Fruit fly (Drosophila melanogaster) whole organism, embryonic: ENCODE data around the gene CG12998.

Experiments used
- Awh ChIP-seq: fragments of 200-800 bp; sonication (Bioruptor generic); IDR thresholded peaks from 2 replicates; pipeline ENCODE4, ENCODE4 v1.3.6; 2022; ENCODE audit warnings: missing biosample characterization, missing genetic modification characterization
- Bgb ChIP-seq: fragments of 200-800 bp; sonication (Bioruptor generic); IDR thresholded peaks from 2 replicates; pipeline ENCODE4 v1.3.6; 2022; ENCODE audit warnings: missing biosample characterization, missing genetic modification characterization; ENCODE audit not compliant: partially characterized antibody
- CG10366 ChIP-seq: fragments of 200-800 bp; sonication (Bioruptor generic); IDR thresholded peaks from 2 replicates; pipeline ENCODE4 v1.3.6; 2022; ENCODE audit warnings: missing biosample characterization, missing genetic modification characterization
- CG11504 ChIP-seq: fragments of 200-800 bp; sonication (Bioruptor generic); optimal IDR thresholded peaks from 3 replicates; lab custom pipeline; 2019; ENCODE audit warnings: missing biosample characterization, mild to moderate bottlenecking, missing genetic modification characterization, moderate library complexity
- CG11695 ChIP-seq: fragments of 200-800 bp; sonication (Bioruptor generic); IDR thresholded peaks from 3 replicates; pipeline ENCODE4 v1.3.6; 2022; ENCODE audit warnings: missing biosample characterization, missing genetic modification characterization
- CG12659 ChIP-seq: fragments of 200-800 bp; sonication (Bioruptor generic); optimal IDR thresholded peaks from 3 replicates; lab custom pipeline; 2017; ENCODE audit warnings: mild to moderate bottlenecking, missing biosample characterization, missing genetic modification reagents, missing genetic modification characterization
- CG13894 ChIP-seq: fragments of 200-800 bp; sonication (Bioruptor generic); optimal IDR thresholded peaks from 3 replicates; lab custom pipeline; 2018; ENCODE audit warnings: missing biosample characterization, mild to moderate bottlenecking, missing genetic modification characterization, moderate library complexity
- CG14441 ChIP-seq: fragments of 200-800 bp; sonication (Bioruptor generic); IDR thresholded peaks from 2 replicates; pipeline ENCODE4 v1.3.6; 2022; ENCODE audit warnings: missing biosample characterization, missing genetic modification characterization
- CG14667 ChIP-seq: fragments of 200-800 bp; sonication (Bioruptor generic); IDR thresholded peaks from 2 replicates; pipeline ENCODE4 v1.3.6; 2022; ENCODE audit warnings: missing biosample characterization, missing genetic modification characterization
- CG15269 ChIP-seq: fragments of 200-800 bp; sonication (Bioruptor generic); optimal IDR thresholded peaks from 2 replicates; lab custom pipeline; 2018; ENCODE audit warnings: missing biosample characterization, mild to moderate bottlenecking, missing genetic modification characterization, moderate library complexity
- CG17568 ChIP-seq: fragments of 200-800 bp; sonication (Bioruptor generic); optimal IDR thresholded peaks from 2 replicates; lab custom pipeline; 2018; ENCODE audit warnings: missing biosample characterization, mild to moderate bottlenecking, missing genetic modification characterization, moderate library complexity
- CG2202 ChIP-seq: fragments of 200-800 bp; sonication (Bioruptor generic); optimal IDR thresholded peaks from 2 replicates; lab custom pipeline; 2018; ENCODE audit warnings: missing biosample characterization, mild to moderate bottlenecking, missing genetic modification characterization
- CG32532 ChIP-seq: fragments of 200-800 bp; sonication (Bioruptor generic); IDR thresholded peaks from 2 replicates; pipeline ENCODE4 v1.3.6; 2022; ENCODE audit warnings: missing biosample characterization, missing genetic modification characterization
- CG3281 ChIP-seq: fragments of 200-800 bp; sonication (Bioruptor generic); optimal IDR thresholded peaks from 3 replicates; lab custom pipeline; 2017; ENCODE audit warnings: missing biosample characterization, mild to moderate bottlenecking, missing genetic modification characterization
- CG6175 ChIP-seq: fragments of 200-800 bp; sonication (Bioruptor generic); IDR thresholded peaks from 3 replicates; pipeline ENCODE4 v1.3.6; 2022; ENCODE audit warnings: missing biosample characterization, missing genetic modification characterization
- CG6854 ChIP-seq: fragments of 200-800 bp; sonication (Bioruptor generic); optimal IDR thresholded peaks from 3 replicates; lab custom pipeline; 2017; ENCODE audit warnings: missing biosample characterization, mild to moderate bottlenecking, missing genetic modification characterization
- CG7372 ChIP-seq: fragments of 200-800 bp; sonication (Bioruptor generic); IDR thresholded peaks from 2 replicates; pipeline ENCODE4 v1.3.6; 2022; ENCODE audit warnings: missing biosample characterization, missing genetic modification characterization
- CG7745 ChIP-seq: fragments of 200-800 bp; sonication (Bioruptor generic); optimal IDR thresholded peaks from 2 replicates; lab custom pipeline; 2018; ENCODE audit warnings: missing biosample characterization, mild to moderate bottlenecking, missing genetic modification characterization, moderate library complexity
- CG9215 ChIP-seq: fragments of 200-800 bp; sonication (Bioruptor generic); IDR thresholded peaks from 2 replicates; pipeline ENCODE4 v1.3.6; 2022; ENCODE audit warnings: missing biosample characterization, missing genetic modification characterization
- Chrac-16 ChIP-seq: fragments of 200-800 bp; sonication (Bioruptor generic); optimal IDR thresholded peaks from 3 replicates; lab custom pipeline; 2016; ENCODE audit warnings: missing biosample characterization, missing genetic modification characterization
- D19B ChIP-seq: fragments of 200-800 bp; sonication (Bioruptor generic); optimal IDR thresholded peaks from 2 replicates; lab custom pipeline; 2017; ENCODE audit warnings: missing biosample characterization, mild to moderate bottlenecking, missing genetic modification characterization
- Doc3 ChIP-seq: fragments of 200-800 bp; sonication (Bioruptor generic); IDR thresholded peaks from 3 replicates; pipeline ENCODE4 v1.3.6; 2022; ENCODE audit warnings: missing biosample characterization, missing genetic modification characterization; ENCODE audit not compliant: partially characterized antibody
- Ets65A ChIP-seq: fragments of 200-800 bp; sonication (Bioruptor generic); peaks from one replicate; lab custom pipeline; 2016; ENCODE audit warnings: missing biosample characterization, missing genetic modification characterization
- HLH4C ChIP-seq: fragments of 200-800 bp; sonication (Bioruptor generic); IDR thresholded peaks from 3 replicates; pipeline ENCODE4 v1.3.6; 2022; ENCODE audit warnings: missing biosample characterization, missing genetic modification characterization; ENCODE audit not compliant: partially characterized antibody
- Hey ChIP-seq: fragments of 200-800 bp; sonication (Bioruptor generic); optimal IDR thresholded peaks from 3 replicates; lab custom pipeline; 2018; ENCODE audit warnings: missing biosample characterization, mild to moderate bottlenecking, missing genetic modification characterization
- HmgZ ChIP-seq: fragments of 200-800 bp; sonication (Bioruptor generic); optimal IDR thresholded peaks from 2 replicates; lab custom pipeline; 2018; ENCODE audit warnings: missing biosample characterization, mild to moderate bottlenecking, missing genetic modification characterization
- Hmx ChIP-seq: fragments of 200-800 bp; sonication (Bioruptor generic); optimal IDR thresholded peaks from 2 replicates; lab custom pipeline; 2016; ENCODE audit warnings: missing biosample characterization, missing genetic modification characterization
- Kr ChIP-seq: fragments of 200-800 bp; sonication (Bioruptor generic); optimal IDR thresholded peaks from 2 replicates; lab custom pipeline; 2017; ENCODE audit warnings: missing biosample characterization, mild to moderate bottlenecking, missing genetic modification characterization
- Med ChIP-seq: fragments of 200-800 bp; sonication (Bioruptor generic); peaks from one replicate; lab custom pipeline; 2016; ENCODE audit warnings: missing biosample characterization, missing genetic modification characterization, mild to moderate bottlenecking, inconsistent platforms, moderate library complexity
- NK7.1 ChIP-seq: fragments of 200-800 bp; sonication (Bioruptor generic); optimal IDR thresholded peaks from 3 replicates; lab custom pipeline; 2016; ENCODE audit warnings: missing biosample characterization, missing genetic modification characterization
- Oli ChIP-seq: fragments of 200-800 bp; sonication (Bioruptor generic); optimal IDR thresholded peaks from 2 replicates; lab custom pipeline; 2018; ENCODE audit warnings: missing biosample characterization, mild to moderate bottlenecking, missing genetic modification characterization, moderate library complexity
- Pdp1 ChIP-seq, 2 experiments: fragments of 200-800 bp; sonication (Bioruptor generic); optimal IDR thresholded peaks; 3 replicates each; lab custom pipeline; 2016; ENCODE audit warnings: missing biosample characterization in 2 of 2, missing genetic modification characterization in 2 of 2, mild to moderate bottlenecking in 1 of 2, moderate library complexity in 1 of 2
- Rfx ChIP-seq: fragments of 200-800 bp; sonication (Bioruptor generic); IDR thresholded peaks from 2 replicates; pipeline ENCODE4 v1.3.6; 2022; ENCODE audit warnings: missing biosample characterization, missing genetic modification characterization
- Spps ChIP-seq: fragments of 200-800 bp; sonication (Bioruptor generic); optimal IDR thresholded peaks from 2 replicates; lab custom pipeline; 2018; ENCODE audit warnings: missing biosample characterization, mild to moderate bottlenecking, missing genetic modification characterization
- Stat92E ChIP-seq, 3 experiments: fragments of >200 bp in 2 of 3; fragments of 200-800 bp in 1 of 3; sonication (Bioruptor generic) in 1 of 3; optimal IDR thresholded peaks; 2 replicates each; lab custom pipeline; 2017 to 2019; ENCODE audit warnings: missing biosample characterization in 3 of 3, missing genetic modification characterization in 3 of 3, mild to moderate bottlenecking in 1 of 3, moderate library complexity in 1 of 3
- Usf ChIP-seq: fragments of 200-800 bp; sonication (Bioruptor generic); optimal IDR thresholded peaks from 2 replicates; lab custom pipeline; 2017; ENCODE audit warnings: missing genotype, missing biosample characterization, missing genetic modification characterization
- bcd ChIP-seq: fragments of 200-800 bp; sonication (Bioruptor generic); optimal IDR thresholded peaks from 2 replicates; lab custom pipeline; 2017; ENCODE audit warnings: missing biosample characterization, mild to moderate bottlenecking, missing genetic modification characterization
- bigmax ChIP-seq: fragments of 200-800 bp; sonication (Bioruptor generic); optimal IDR thresholded peaks from 2 replicates; lab custom pipeline; 2018; ENCODE audit warnings: missing biosample characterization, mild to moderate bottlenecking, missing genetic modification characterization
- chinmo ChIP-seq: fragments of 200-800 bp; sonication (Bioruptor generic); IDR thresholded peaks from 4 replicates; pipeline ENCODE4 v1.3.6; 2022; ENCODE audit warnings: missing biosample characterization, missing genetic modification characterization; ENCODE audit not compliant: partially characterized antibody
- dmrt99B ChIP-seq: fragments of 200-800 bp; sonication (Bioruptor generic); optimal IDR thresholded peaks from 2 replicates; lab custom pipeline; 2018; ENCODE audit warnings: missing biosample characterization, mild to moderate bottlenecking, missing genetic modification characterization, moderate library complexity
- gem ChIP-seq: fragments of 200-800 bp; sonication (Bioruptor generic); optimal IDR thresholded peaks from 2 replicates; lab custom pipeline; 2019; ENCODE audit warnings: missing biosample characterization, mild to moderate bottlenecking, missing genetic modification characterization, moderate library complexity
- grau ChIP-seq: fragments of 200-800 bp; optimal IDR thresholded peaks from 3 replicates; lab custom pipeline; 2019; ENCODE audit warnings: missing biosample characterization, mild to moderate bottlenecking, missing genetic modification characterization, moderate library complexity
- gsb ChIP-seq: fragments of 200-800 bp; sonication (Bioruptor generic); IDR thresholded peaks from 2 replicates; pipeline ENCODE4 v1.3.6; 2022; ENCODE audit warnings: missing biosample characterization, missing genetic modification characterization
- lola ChIP-seq, 3 experiments: fragments of >200 bp in 2 of 3; fragments of 200-800 bp in 1 of 3; sonication (Bioruptor generic) in 1 of 3; optimal IDR thresholded peaks; 2 replicates each; lab custom pipeline; 2017 to 2019; ENCODE audit warnings: missing biosample characterization in 3 of 3, missing genetic modification characterization in 3 of 3, mild to moderate bottlenecking in 1 of 3, moderate library complexity in 1 of 3
- onecut ChIP-seq: fragments of 200-800 bp; sonication (Bioruptor generic); IDR thresholded peaks from 2 replicates; pipeline ENCODE4 v1.3.6; 2022; ENCODE audit warnings: missing biosample characterization, missing genetic modification characterization
- psq ChIP-seq: fragments of 200-800 bp; sonication (Bioruptor generic); optimal IDR thresholded peaks from 2 replicates; lab custom pipeline; 2017; ENCODE audit warnings: missing biosample characterization, missing genetic modification characterization
- wdn ChIP-seq: fragments of 200-800 bp; sonication (Bioruptor generic); IDR thresholded peaks from 2 replicates; pipeline ENCODE4 v1.3.6; 2022; ENCODE audit warnings: missing biosample characterization, missing genetic modification characterization
- zfh1 ChIP-seq: fragments of 200-800 bp; sonication (Bioruptor generic); IDR thresholded peaks from 3 replicates; pipeline ENCODE4 v1.3.6; 2022; ENCODE audit warnings: missing biosample characterization, missing genetic modification characterization

Gene CG12998

dm6 chrX:17225972-17226680 lies 7.7 kb downstream of the CG12998 start:
- TF ChIP-seq Ets65A (GFP tag; lab: Kevin White, UChicago) (peak; percentile 72), Med (peak; percentile 56), Awh (peak; percentile 75; the same call in 1 of the 2 replicates), chinmo (GFP tag; lab: Robert Waterston, UW) (peak; percentile 54; the same call in 1 of the 4 replicates), onecut (GFP tag; lab: Robert Waterston, UW) (peak; percentile 34; the same call in 1 of the 2 replicates), CG13894 (tag; lab: Kevin White, UChicago) (peak; percentile 29), CG6175 (peak; percentile 26; the same call in 1 of the 3 replicates), Doc3 (GFP tag; lab: Robert Waterston, UW) (no peak), CG17568 (GFP tag; lab: Kevin White, UChicago) (no peak), NK7.1 (GFP tag; lab: Kevin White, UChicago) (no peak), Kr (GFP tag; lab: Kevin White, UChicago) (no peak)

dm6 chrX:17226681-17227019 lies 8.2 kb downstream of the CG12998 start, which contains the start of gene CG10598:
Gene CG10598, minus strand, starts transcription at chrX:17226867.
- TF ChIP-seq dmrt99B (tag; lab: Kevin White, UChicago) (no peak), gsb (no peak), HLH4C (no peak), CG10366 (GFP tag; lab: Robert Waterston, UW) (no peak), CG32532 (GFP tag; lab: Robert Waterston, UW) (peak; percentile 45; the same call in 1 of the 2 replicates), Rfx (GFP tag; lab: Robert Waterston, UW) (peak; percentile 50), CG7745 (no peak), CG11504 (tag; lab: Kevin White, UChicago) (peak; percentile 8), Stat92E (GFP tag; optimal IDR thresholded peaks at IDR 0.05; lab: Kevin White, UChicago) (no peak), CG6854 (GFP tag; lab: Kevin White, UChicago) (no peak), CG14441 (no peak), CG12659 (GFP tag; lab: Kevin White, UChicago) (peak; percentile 11), Chrac-16 (GFP tag; lab: Kevin White, UChicago) (no peak), Pdp1 (GFP tag; optimal IDR thresholded peaks at IDR 0.05; lab: Kevin White, UChicago) (peak in 1 of 2 experiments; percentile 1), CG7372 (no peak), Bgb (GFP tag; lab: Robert Waterston, UW) (no peak), gem (tag; lab: Kevin White, UChicago) (peak; percentile 49), zfh1 (GFP tag; lab: Robert Waterston, UW) (no peak), CG15269 (tag; lab: Kevin White, UChicago) (peak; percentile 52), CG3281 (peak; percentile 12), Spps (tag; lab: Kevin White, UChicago) (no peak), CG9215 (GFP tag; lab: Robert Waterston, UW) (no peak), Usf (GFP tag; lab: Kevin White, UChicago) (peak; percentile 10), bcd (GFP tag; lab: Kevin White, UChicago) (peak; percentile 5), CG14667 (GFP tag; lab: Robert Waterston, UW) (no peak), D19B (GFP tag; lab: Kevin White, UChicago) (peak; percentile 1), Oli (tag; lab: Kevin White, UChicago) (peak; percentile 8), HmgZ (tag; lab: Kevin White, UChicago) (no peak), CG11695 (GFP tag; lab: Robert Waterston, UW) (0 out of 3 replicates have a peak, but pooled peaks have one; percentile 31), Med (peak; percentile 77), CG2202 (tag; lab: Kevin White, UChicago) (no peak), bigmax (GFP tag; lab: Kevin White, UChicago) (no peak), wdn (no peak), Hey (tag; lab: Kevin White, UChicago) (no peak), Hmx (GFP tag; lab: Kevin White, UChicago) (no peak), grau (peak; percentile 47), psq (GFP tag; lab: Kevin White, UChicago) (no peak), lola (GFP tag; optimal IDR thresholded peaks at IDR 0.05; lab: Kevin White, UChicago) (no peak)
